Fruit fly (Drosophila melanogaster): Measurements from ENCODE around the gene mRpS21.
A peak's percentile ranks its signal among the peaks of the same experiment; 100 is the strongest.

Gene mRpS21

dm6 chr3R:13382656-13383142 is 1.1 kb upstream of the mRpS21 start (continued):
- TF ChIP-seq Hmr (GFP tag; optimal IDR thresholded peaks at IDR 0.05), result no peak
- TF ChIP-seq CG18011 (GFP tag; optimal IDR thresholded peaks at IDR 0.05), result no peak
- TF ChIP-seq bbx (GFP tag; IDR thresholded peaks at IDR 0.05; ENCODE audit: partially characterized antibody), result peak; percentile 52; the same call in 1 of the 2 replicates
- TF ChIP-seq Atf3 (GFP tag; optimal IDR thresholded peaks at IDR 0.05), result no peak
- TF ChIP-seq mam (GFP tag; optimal IDR thresholded peaks at IDR 0.05), result peak; percentile 46
- no peak for TF ChIP-seq Ptx1 (GFP tag; IDR thresholded peaks at IDR 0.05)
- TF ChIP-seq Bteb2 (GFP tag; optimal IDR thresholded peaks at IDR 0.05), result peak; percentile 7
- no peak for TF ChIP-seq B-H1 (GFP tag; IDR thresholded peaks at IDR 0.05)
- no peak for TF ChIP-seq CG15514 (GFP tag; optimal IDR thresholded peaks at IDR 0.05)
- peak; percentile 69 for TF ChIP-seq ftz-f1 (GFP tag; optimal IDR thresholded peaks at IDR 0.05)
- no peak for TF ChIP-seq CG17612 (GFP tag; IDR thresholded peaks at IDR 0.05)
- peak; percentile 64 for TF ChIP-seq CG34224 (GFP tag; IDR thresholded peaks at IDR 0.05; ENCODE audit: partially characterized antibody)
- no peak for TF ChIP-seq pum (GFP tag; optimal IDR thresholded peaks at IDR 0.05)
- TF ChIP-seq stc (GFP tag; IDR thresholded peaks at IDR 0.05), result no peak
- TF ChIP-seq ap (GFP tag; IDR thresholded peaks at IDR 0.05), result no peak
- no peak for TF ChIP-seq insv (GFP tag; optimal IDR thresholded peaks at IDR 0.05)
- peak; percentile 27 for TF ChIP-seq lilli (GFP tag; optimal IDR thresholded peaks at IDR 0.05)
- TF ChIP-seq CG32532 (GFP tag; IDR thresholded peaks at IDR 0.05), result peak; percentile 61; the same call in 1 of the 2 replicates
- TF ChIP-seq CG31388 (GFP tag; optimal IDR thresholded peaks at IDR 0.05), result no peak
- no peak for TF ChIP-seq lbe (GFP tag; optimal IDR thresholded peaks at IDR 0.05)
- TF ChIP-seq otp (GFP tag; IDR thresholded peaks at IDR 0.05), result no peak
- no peak for TF ChIP-seq lola (GFP tag; optimal IDR thresholded peaks at IDR 0.05)
- no peak for TF ChIP-seq ham (GFP tag; IDR thresholded peaks at IDR 0.05)
- peak; percentile 69; the same call in 1 of the 2 replicates for TF ChIP-seq rib (GFP tag; IDR thresholded peaks at IDR 0.05)
- TF ChIP-seq crp (GFP tag; optimal IDR thresholded peaks at IDR 0.05), result peak; percentile 7 to 70
- TF ChIP-seq BtbVII (GFP tag; optimal IDR thresholded peaks at IDR 0.05), result peak; percentile 54
- TF ChIP-seq Rfx (GFP tag; IDR thresholded peaks at IDR 0.05), result peak; percentile 46; the same call in 1 of the 2 replicates
- TF ChIP-seq CoRest (tag; optimal IDR thresholded peaks at IDR 0.05), result peak; percentile 27
- peak; percentile 11 for TF ChIP-seq pb (GFP tag; optimal IDR thresholded peaks at IDR 0.05)
- peak; percentile 35 for TF ChIP-seq CG17385 (GFP tag; optimal IDR thresholded peaks at IDR 0.05)
- no peak for TF ChIP-seq CG7963 (GFP tag; IDR thresholded peaks at IDR 0.05; ENCODE audit: partially characterized antibody)
- no peak for TF ChIP-seq HLHmδ (GFP tag; optimal IDR thresholded peaks at IDR 0.05)
- no peak for TF ChIP-seq repo (GFP tag; optimal IDR thresholded peaks at IDR 0.05)
- TF ChIP-seq CG32767 (GFP tag; IDR thresholded peaks at IDR 0.05), result peak; percentile 45; the same call in 1 of the 2 replicates
- no peak for TF ChIP-seq CG6813 (GFP tag; optimal IDR thresholded peaks at IDR 0.05)
- peak; percentile 16 for TF ChIP-seq CG30403 (GFP tag; optimal IDR thresholded peaks at IDR 0.05)
- no peak for TF ChIP-seq dmrt11E (tag; optimal IDR thresholded peaks at IDR 0.05)
- no peak for TF ChIP-seq CG8944 (GFP tag; optimal IDR thresholded peaks at IDR 0.05)
- peak; percentile 7 for TF ChIP-seq stwl (tag; optimal IDR thresholded peaks at IDR 0.05)
- TF ChIP-seq ash1 (GFP tag; optimal IDR thresholded peaks at IDR 0.05), result no peak
- no peak for TF ChIP-seq Kr (GFP tag; optimal IDR thresholded peaks at IDR 0.05)
- peak; percentile 26 for TF ChIP-seq pzg (GFP tag; optimal IDR thresholded peaks at IDR 0.05)
- TF ChIP-seq CG7786 (GFP tag; optimal IDR thresholded peaks at IDR 0.05), result peak; percentile 7
- no peak for TF ChIP-seq unpg (GFP tag; optimal IDR thresholded peaks at IDR 0.05)
- no peak for TF ChIP-seq CG9215 (GFP tag; IDR thresholded peaks at IDR 0.05)
- no peak for TF ChIP-seq jigr1 (GFP tag; IDR thresholded peaks at IDR 0.05)
- TF ChIP-seq CG17829 (tag; optimal IDR thresholded peaks at IDR 0.05), result peak; percentile 8
- TF ChIP-seq CG3163 (GFP tag; optimal IDR thresholded peaks at IDR 0.05), result peak; percentile 94
- TF ChIP-seq Gug (GFP tag; IDR thresholded peaks at IDR 0.05), result no peak
- no peak for TF ChIP-seq gcm (GFP tag; optimal IDR thresholded peaks at IDR 0.05)
